Worm (Caenorhabditis elegans) whole organism, L2 larva: Measurements from ENCODE around the gene F54B3.1.

Experiments
- C34F6.9 ChIP-seq: fragments of 150-350 bp; optimal IDR thresholded peaks from 2 replicates; lab custom pipeline; 2014; ENCODE audit warnings: missing biosample characterization, missing genetic modification characterization
- F13H6.1 ChIP-seq: sonication (generic microtip); optimal IDR thresholded peaks from 2 replicates; lab custom pipeline; 2016; ENCODE audit warnings: missing genetic modification characterization, missing compliant biosample characterization
- Y55F3AM.14 ChIP-seq: fragments of 200-800 bp; sonication (Bioruptor generic); optimal IDR thresholded peaks from 2 replicates; lab custom pipeline; 2018; ENCODE audit warnings: mild to moderate bottlenecking, missing genetic modification characterization, missing compliant biosample characterization
- aly-2 ChIP-seq: fragments of 150-350 bp; optimal IDR thresholded peaks from 2 replicates; lab custom pipeline; 2014; ENCODE audit warnings: missing biosample characterization, missing genetic modification characterization
- ama-1 ChIP-seq: fragments of 150-350 bp; optimal IDR thresholded peaks from 2 replicates; lab custom pipeline; 2018; ENCODE audit warnings: inconsistent platforms
- blmp-1 ChIP-seq: sonication (generic microtip); optimal IDR thresholded peaks from 2 replicates; lab custom pipeline; 2017; ENCODE audit warnings: missing genetic modification characterization, mild to moderate bottlenecking, missing compliant biosample characterization, antibody characterized with exemption, moderate library complexity; ENCODE audit not compliant: insufficient read depth
- ceh-16 ChIP-seq: fragments of 150-350 bp; optimal IDR thresholded peaks from 2 replicates; lab custom pipeline; 2014; ENCODE audit warnings: missing biosample characterization, missing genetic modification characterization
- ceh-82 ChIP-seq: fragments of 150-350 bp; optimal IDR thresholded peaks from 2 replicates; lab custom pipeline; 2014; ENCODE audit warnings: missing biosample characterization, missing genetic modification characterization
- crh-2 ChIP-seq: sonication (generic microtip); optimal IDR thresholded peaks from 2 replicates; lab custom pipeline; 2017; ENCODE audit warnings: missing biosample characterization, missing genetic modification characterization
- dmd-4 ChIP-seq: sonication (generic microtip); optimal IDR thresholded peaks from 2 replicates; lab custom pipeline; 2017; ENCODE audit warnings: missing biosample characterization, missing genetic modification characterization
- egl-27 ChIP-seq: sonication (generic microtip); optimal IDR thresholded peaks from 3 replicates; lab custom pipeline; 2017; ENCODE audit warnings: missing biosample characterization, missing genetic modification reagents, missing genetic modification characterization
- elt-1 ChIP-seq: fragments of 150-350 bp; optimal IDR thresholded peaks from 2 replicates; lab custom pipeline; 2014; ENCODE audit warnings: missing biosample characterization, missing genetic modification characterization
- elt-3 ChIP-seq: sonication (generic microtip); optimal IDR thresholded peaks from 2 replicates; lab custom pipeline; 2017; ENCODE audit warnings: missing biosample characterization, missing genetic modification characterization
- fos-1 ChIP-seq: fragments of 150-350 bp; optimal IDR thresholded peaks from 2 replicates; lab custom pipeline; 2014; ENCODE audit warnings: missing biosample characterization, missing genetic modification characterization
- gmeb-1 ChIP-seq: fragments of 150-350 bp; optimal IDR thresholded peaks from 2 replicates; lab custom pipeline; 2014; ENCODE audit warnings: missing biosample characterization, missing genetic modification characterization
- lin-11 ChIP-seq: fragments of 150-350 bp; sonication (generic microtip); optimal IDR thresholded peaks from 2 replicates; lab custom pipeline; 2014; ENCODE audit warnings: missing biosample characterization, missing genetic modification characterization, inconsistent platforms, mixed read lengths
- lin-13 ChIP-seq: fragments of 150-350 bp; optimal IDR thresholded peaks from 2 replicates; lab custom pipeline; 2014; ENCODE audit warnings: missing biosample characterization, missing genetic modification reagents, missing genetic modification characterization
- lin-39 ChIP-seq: fragments of 150-350 bp; optimal IDR thresholded peaks from 2 replicates; lab custom pipeline; 2014; ENCODE audit warnings: missing biosample characterization, missing genetic modification reagents, missing genetic modification characterization
- lsy-2 ChIP-seq, 2 experiments: fragments of 150-350 bp in 1 of 2; sonication (generic microtip) in 1 of 2; optimal IDR thresholded peaks; 2 replicates each; lab custom pipeline; 2014 to 2017; ENCODE audit warnings: missing biosample characterization in 2 of 2, missing genetic modification characterization in 2 of 2
- mbf-1 ChIP-seq: sonication (generic microtip); optimal IDR thresholded peaks from 2 replicates; lab custom pipeline; 2017; ENCODE audit warnings: missing biosample characterization, missing genetic modification characterization
- mdl-1 ChIP-seq, 2 experiments: fragments of 150-350 bp in 1 of 2; sonication (generic microtip) in 1 of 2; optimal IDR thresholded peaks; 2 replicates each; lab custom pipeline; 2017; ENCODE audit warnings: missing biosample characterization in 2 of 2, missing genetic modification characterization in 2 of 2
- nhr-129 ChIP-seq: fragments of 150-350 bp; optimal IDR thresholded peaks from 2 replicates; lab custom pipeline; 2014; ENCODE audit warnings: missing biosample characterization, missing genetic modification characterization
- nhr-25 ChIP-seq: fragments of 150-350 bp; sonication (generic microtip); optimal IDR thresholded peaks from 3 replicates; lab custom pipeline; 2014; ENCODE audit warnings: missing biosample characterization, missing genetic modification characterization
- peb-1 ChIP-seq: fragments of 150-350 bp; optimal IDR thresholded peaks from 2 replicates; lab custom pipeline; 2014; ENCODE audit warnings: missing biosample characterization, missing genetic modification characterization
- skn-1 ChIP-seq: sonication (generic microtip); optimal IDR thresholded peaks from 2 replicates; lab custom pipeline; 2017; ENCODE audit warnings: missing biosample characterization, missing genetic modification characterization
- sma-9 ChIP-seq, 2 experiments: fragments of 150-350 bp in 1 of 2; sonication (generic microtip) in 1 of 2; optimal IDR thresholded peaks; 2 replicates each; lab custom pipeline; 2014 to 2016; ENCODE audit warnings: missing genetic modification characterization in 2 of 2, mild to moderate bottlenecking in 1 of 2, missing biosample characterization in 1 of 2, missing compliant biosample characterization in 1 of 2, missing genetic modification reagents in 1 of 2, moderate library complexity in 1 of 2
- unc-62 ChIP-seq: fragments of 150-350 bp; optimal IDR thresholded peaks from 2 replicates; lab custom pipeline; 2014; ENCODE audit warnings: missing biosample characterization, missing genetic modification reagents, missing genetic modification characterization
- zag-1 ChIP-seq: fragments of 150-350 bp; optimal IDR thresholded peaks from 2 replicates; lab custom pipeline; 2014; ENCODE audit warnings: missing biosample characterization, missing genetic modification characterization
- ztf-1 ChIP-seq: fragments of 200-800 bp; sonication (Bioruptor generic); conservative IDR thresholded peaks from 2 replicates; pipeline ENCODE4 v1.3.6; 2022; ENCODE audit warnings: missing genetic modification characterization, missing compliant biosample characterization
- ztf-11 ChIP-seq: sonication (generic microtip); optimal IDR thresholded peaks from 2 replicates; lab custom pipeline; 2017; ENCODE audit warnings: missing biosample characterization, missing genetic modification characterization
- ztf-4 ChIP-seq: fragments of 150-350 bp; optimal IDR thresholded peaks from 2 replicates; lab custom pipeline; 2014; ENCODE audit warnings: missing biosample characterization, missing genetic modification characterization

Gene F54B3.1

DNA sequence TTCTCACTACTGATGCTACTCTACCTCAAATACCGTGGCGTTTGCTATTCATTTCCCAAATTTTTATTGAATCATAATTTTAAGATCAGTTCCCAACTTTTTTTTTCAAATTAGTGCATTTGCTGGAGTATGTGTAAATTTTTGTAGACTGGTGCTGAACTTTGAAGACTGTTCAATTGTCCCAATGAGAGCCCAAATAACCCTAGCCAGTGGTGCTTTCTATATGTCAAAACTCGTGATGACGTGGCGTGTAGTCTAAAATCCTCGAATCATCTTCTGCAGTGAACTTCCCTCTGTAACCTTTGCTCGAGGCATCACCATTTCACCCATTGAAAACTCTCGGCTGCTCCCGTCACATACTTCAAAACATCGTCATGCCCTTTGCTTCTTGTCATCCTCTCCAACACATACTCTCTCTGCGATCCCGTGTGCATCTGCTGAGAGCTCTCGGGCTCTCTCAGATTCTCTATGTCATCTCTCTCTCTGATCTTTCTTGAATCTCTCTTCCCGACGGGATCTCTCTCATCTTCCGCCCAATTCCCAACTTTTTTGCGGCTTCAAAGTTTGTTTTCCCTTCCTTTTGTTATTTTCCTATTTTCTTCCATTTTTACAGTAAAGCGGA lies 46.5 kb upstream of the F54B3.1 start:
- TF ChIP-seq mdl-1 (tag; optimal IDR thresholded peaks at IDR 0.05; lab: Kevin White, UChicago) = no peak
- no peak for TF ChIP-seq ztf-11 (tag; lab: Kevin White, UChicago)
- no peak for TF ChIP-seq egl-27 (tag; lab: Kevin White, UChicago)
- no peak for TF ChIP-seq sma-9 (GFP tag; optimal IDR thresholded peaks at IDR 0.05; lab: Kevin White, UChicago)
- no peak for TF ChIP-seq sma-9 (tag; optimal IDR thresholded peaks at IDR 0.05; lab: Kevin White, UChicago)
- peak; percentile 74 for TF ChIP-seq nhr-129 (tag; lab: Kevin White, UChicago)
- TF ChIP-seq ceh-16 (tag; lab: Kevin White, UChicago) = no peak
- TF ChIP-seq elt-3 (tag; lab: Kevin White, UChicago) = no peak
- no peak for TF ChIP-seq lin-11 (tag; lab: Kevin White, UChicago)
- TF ChIP-seq crh-2 (tag; lab: Kevin White, UChicago) = no peak
- no peak for TF ChIP-seq ceh-82 (tag; lab: Kevin White, UChicago)
- no peak for TF ChIP-seq peb-1 (tag; lab: Kevin White, UChicago)
- peak; percentile 54 for TF ChIP-seq F13H6.1 (tag; lab: Kevin White, UChicago)
- no peak for TF ChIP-seq mbf-1
- TF ChIP-seq elt-1 (tag; lab: Kevin White, UChicago) = no peak
- TF ChIP-seq dmd-4 (tag; lab: Kevin White, UChicago) = no peak
- TF ChIP-seq lsy-2 (tag; optimal IDR thresholded peaks at IDR 0.05; lab: Kevin White, UChicago) = peak in 1 of 2 experiments; percentile 11
- no peak for TF ChIP-seq ztf-1 (GFP tag; lab: Robert Waterston, UW)
- TF ChIP-seq zag-1 (tag; lab: Kevin White, UChicago) = no peak
- TF ChIP-seq lin-13 (GFP tag; lab: Kevin White, UChicago) = no peak

DNA sequence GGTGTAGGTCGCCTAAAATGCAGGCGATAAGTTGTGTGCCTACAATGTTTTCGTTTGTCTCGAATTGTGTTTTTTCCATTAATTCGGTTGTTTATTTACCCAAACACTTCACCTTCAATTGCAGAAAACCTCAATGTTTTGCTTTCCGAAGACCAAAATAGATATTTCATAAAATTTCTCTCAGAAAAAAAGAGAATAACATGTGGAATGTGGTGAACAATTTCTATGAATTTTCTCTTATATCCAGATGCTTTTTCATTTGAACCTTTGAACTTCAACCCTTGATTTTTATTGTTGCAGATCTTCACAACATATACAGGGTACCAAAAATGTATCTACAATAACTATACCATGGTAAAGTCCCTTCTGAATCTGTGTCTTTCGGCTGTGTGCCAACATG lies 44.6 kb upstream of the F54B3.1 start, which contains the start of gene T01E8.1:
Gene T01E8.1, plus strand, starts transcription at position 301 of the 400 bp plus-strand sequence.
- TF ChIP-seq unc-62 = no peak
- no peak for TF ChIP-seq crh-2 (tag; lab: Kevin White, UChicago)

DNA sequence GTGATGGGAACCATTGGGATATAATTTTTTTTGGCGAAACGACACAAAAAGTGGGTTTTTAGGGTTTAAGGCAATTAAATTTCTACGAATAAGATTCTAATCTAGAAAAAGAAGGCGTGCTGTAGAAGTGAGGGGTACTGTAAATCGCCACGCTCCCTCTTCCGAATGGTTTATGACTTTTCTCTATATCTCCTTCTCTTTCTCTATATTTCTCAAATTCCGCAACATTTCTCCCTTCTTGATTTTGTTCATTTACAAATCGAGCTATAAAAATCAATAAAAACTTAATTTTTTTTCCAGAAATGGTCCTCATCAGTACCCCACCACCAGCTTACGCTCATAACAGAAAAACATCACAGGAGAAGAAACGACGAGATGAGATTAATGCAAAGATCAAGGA lies 32.9 kb upstream of the F54B3.1 start, which contains the start of gene ref-1:
Gene ref-1, plus strand, starts transcription at position 301 of the 400 bp plus-strand sequence.
- no peak for TF ChIP-seq blmp-1
- no peak for TF ChIP-seq zag-1 (tag; lab: Kevin White, UChicago)
- no peak for TF ChIP-seq lin-11 (tag; lab: Kevin White, UChicago)
- no peak for TF ChIP-seq C34F6.9 (tag; lab: Kevin White, UChicago)
- no peak for TF ChIP-seq ceh-16 (tag; lab: Kevin White, UChicago)
- TF ChIP-seq ztf-4 (tag; lab: Kevin White, UChicago) = no peak
- TF ChIP-seq aly-2 = no peak
- TF ChIP-seq fos-1 (tag; lab: Kevin White, UChicago) = no peak
- no peak for TF ChIP-seq dmd-4 (tag; lab: Kevin White, UChicago)
- TF ChIP-seq ama-1 (lab: Kevin White, UChicago) = no peak
- no peak for TF ChIP-seq nhr-25 (tag; lab: Kevin White, UChicago)
- no peak for TF ChIP-seq lsy-2 (tag; optimal IDR thresholded peaks at IDR 0.05; lab: Kevin White, UChicago)
- no peak for TF ChIP-seq nhr-129 (tag; lab: Kevin White, UChicago)
- no peak for TF ChIP-seq skn-1 (tag; lab: Kevin White, UChicago)
- no peak for TF ChIP-seq Y55F3AM.14 (GFP tag; lab: Kevin White, UChicago)
- no peak for TF ChIP-seq peb-1 (tag; lab: Kevin White, UChicago)

DNA sequence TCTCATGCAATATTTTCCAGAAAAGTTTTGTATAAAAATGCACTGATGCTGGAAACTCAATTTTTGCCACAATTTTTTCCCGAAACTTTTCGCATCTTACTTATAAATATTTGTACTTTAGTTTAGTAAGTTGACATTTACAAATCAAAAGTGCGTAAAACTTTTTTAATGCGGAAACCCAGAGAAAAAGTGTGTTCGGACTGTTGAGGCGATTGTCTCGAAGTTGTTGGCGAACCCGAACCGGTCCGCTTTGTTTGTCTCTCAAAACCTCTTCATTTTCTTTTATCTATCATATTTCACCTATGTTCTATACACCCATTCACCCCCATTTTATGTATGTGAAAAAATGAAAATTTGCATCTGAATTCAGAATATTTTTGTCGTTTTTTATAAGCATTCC lies 30.4 kb upstream of the F54B3.1 start:
- no peak for TF ChIP-seq lin-39 (tag; lab: Kevin White, UChicago)
- TF ChIP-seq blmp-1 = peak; percentile 21
- TF ChIP-seq nhr-25 (tag; lab: Kevin White, UChicago) = peak; percentile 48
- peak; percentile 29 for TF ChIP-seq sma-9 (GFP tag; optimal IDR thresholded peaks at IDR 0.05; lab: Kevin White, UChicago)
- no peak for TF ChIP-seq sma-9 (tag; optimal IDR thresholded peaks at IDR 0.05; lab: Kevin White, UChicago)
- peak; percentile 26 for TF ChIP-seq F13H6.1 (tag; lab: Kevin White, UChicago)
- no peak for TF ChIP-seq nhr-129 (tag; lab: Kevin White, UChicago)

DNA sequence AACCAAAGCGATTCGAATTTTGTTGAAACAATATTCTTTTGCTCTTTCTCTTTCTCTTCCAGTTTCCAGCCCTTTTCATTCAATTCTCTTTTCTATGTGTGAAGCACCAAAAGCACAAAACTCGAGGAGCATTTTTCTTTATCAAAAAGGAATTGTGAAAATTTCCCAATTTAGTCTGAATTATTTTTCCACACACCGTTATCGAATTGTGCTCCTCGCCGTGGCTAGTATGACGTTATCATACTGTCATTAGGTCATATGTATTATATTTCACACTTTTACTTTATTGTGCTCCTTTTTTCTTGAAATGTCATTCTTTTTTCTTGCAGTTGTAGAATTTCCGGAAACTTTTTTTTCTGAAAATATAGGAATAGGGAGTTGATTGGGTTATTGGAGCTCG lies 29.4 kb upstream of the F54B3.1 start:
- TF ChIP-seq sma-9 (GFP tag; optimal IDR thresholded peaks at IDR 0.05; lab: Kevin White, UChicago) (peak; percentile 45), sma-9 (tag; optimal IDR thresholded peaks at IDR 0.05; lab: Kevin White, UChicago) (no peak), F13H6.1 (tag; lab: Kevin White, UChicago) (no peak), crh-2 (tag; lab: Kevin White, UChicago) (peak; percentile 33), fos-1 (tag; lab: Kevin White, UChicago) (peak; percentile 94), aly-2 (no peak), skn-1 (tag; lab: Kevin White, UChicago) (peak; percentile 65), gmeb-1 (tag; lab: Kevin White, UChicago) (peak; percentile 11)
- TF ChIP-seq, all 48 proteins: peak for 5
